Fruit fly (Drosophila melanogaster): ENCODE data around the gene CG7568.
A peak's percentile ranks its signal among the peaks of the same experiment; 100 is the strongest.

The CG7568 gene

DNA sequence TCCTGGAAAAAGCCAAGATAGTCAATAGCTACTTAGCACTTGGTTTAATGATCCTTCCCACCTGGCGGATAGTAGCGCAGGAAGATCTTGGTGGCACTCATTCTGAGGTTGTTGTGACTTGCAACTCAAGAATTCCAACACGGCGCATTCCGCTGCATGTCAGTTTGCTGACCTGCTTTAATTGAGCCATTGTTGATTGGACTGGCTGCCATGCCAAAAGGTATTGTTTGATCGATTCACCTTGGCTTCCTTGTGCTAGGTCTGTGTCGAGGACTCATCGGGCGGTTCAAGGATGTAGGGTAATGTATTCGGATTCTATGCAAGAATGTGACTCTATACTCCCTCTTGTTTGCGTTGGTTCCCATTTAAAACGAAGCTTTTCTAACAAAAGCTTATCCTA, at the start of gene CG7568:
Gene CG7568, minus strand, starts transcription at position 101 of the 400 bp plus-strand sequence.
- TF ChIP-seq psq (optimal IDR thresholded peaks at IDR 0.05) = no peak
- no peak for TF ChIP-seq EcR (GFP tag; optimal IDR thresholded peaks at IDR 0.05)
- TF ChIP-seq CG8478 (optimal IDR thresholded peaks at IDR 0.05) = no peak
- no peak for TF ChIP-seq pan (optimal IDR thresholded peaks at IDR 0.05)
- TF ChIP-seq Dll (optimal IDR thresholded peaks at IDR 0.05) = no peak
- no peak for TF ChIP-seq usp (GFP tag; optimal IDR thresholded peaks at IDR 0.05)

DNA sequence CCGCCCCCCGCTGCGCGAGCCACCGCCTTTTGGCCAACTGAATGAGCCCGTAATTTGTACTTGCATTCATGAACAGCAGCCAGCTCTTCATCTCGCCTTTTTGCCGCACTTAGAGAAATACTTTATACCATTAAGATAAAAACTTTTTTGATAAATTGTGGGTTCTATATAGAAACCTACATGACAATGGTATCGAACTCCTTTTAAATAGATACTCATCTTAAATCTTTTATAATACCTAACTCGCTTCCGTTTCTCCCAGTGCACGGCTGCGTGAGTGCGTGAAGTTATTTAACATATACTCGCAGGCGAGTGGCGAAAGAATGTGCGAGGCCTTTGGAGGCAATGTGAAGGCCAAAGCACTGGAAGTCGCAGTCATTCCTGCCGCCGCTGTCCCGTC, 25.2 kb upstream of the CG7568 start:
- TF ChIP-seq Dll (optimal IDR thresholded peaks at IDR 0.05) (no peak), CG8478 (optimal IDR thresholded peaks at IDR 0.05) (no peak), EcR (GFP tag; optimal IDR thresholded peaks at IDR 0.05) (no peak), psq (optimal IDR thresholded peaks at IDR 0.05) (no peak), usp (GFP tag; optimal IDR thresholded peaks at IDR 0.05) (no peak), pan (optimal IDR thresholded peaks at IDR 0.05) (no peak)

DNA sequence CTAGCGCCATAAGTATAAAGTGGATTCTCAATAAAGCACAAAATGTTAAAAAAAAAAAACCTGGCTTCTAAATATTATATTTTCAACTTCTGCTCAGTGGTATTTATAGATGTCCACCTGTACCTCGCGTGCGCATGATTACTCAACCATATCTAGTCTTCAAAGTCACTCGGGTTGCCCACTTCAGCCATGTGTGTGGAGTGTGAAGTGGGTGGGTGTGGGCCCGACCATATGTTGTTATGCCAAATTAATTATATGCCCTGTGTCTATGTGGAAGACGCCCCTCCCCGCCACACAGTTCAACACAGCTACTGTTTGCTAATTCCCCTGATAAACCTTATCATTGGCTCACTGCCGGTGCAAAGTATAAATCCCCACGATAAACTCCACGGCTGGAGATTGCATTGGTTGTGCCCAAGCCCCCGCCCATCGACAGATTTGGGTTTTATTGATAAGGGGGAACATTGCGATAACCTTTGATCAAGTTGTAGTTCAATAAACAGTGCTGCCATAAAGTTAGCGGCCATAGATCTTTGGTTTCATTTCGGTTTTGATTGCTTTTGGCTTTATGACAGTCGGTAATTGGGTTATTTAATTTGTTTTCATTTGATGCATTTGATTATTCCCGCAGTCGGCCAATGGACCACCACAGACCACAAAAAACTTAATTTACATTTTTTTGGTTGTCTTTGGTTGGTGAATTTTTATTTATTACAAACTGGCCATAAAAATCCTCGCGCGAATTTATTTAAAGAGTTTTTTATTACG, 20.2 kb upstream of the CG7568 start:
- TF ChIP-seq CG8478 (optimal IDR thresholded peaks at IDR 0.05) = no peak
- TF ChIP-seq usp (GFP tag; optimal IDR thresholded peaks at IDR 0.05) = no peak
- no peak for TF ChIP-seq psq (optimal IDR thresholded peaks at IDR 0.05)
- TF ChIP-seq pan (optimal IDR thresholded peaks at IDR 0.05) = no peak
- no peak for TF ChIP-seq Dll (optimal IDR thresholded peaks at IDR 0.05)
- TF ChIP-seq EcR (GFP tag; optimal IDR thresholded peaks at IDR 0.05) = no peak

DNA sequence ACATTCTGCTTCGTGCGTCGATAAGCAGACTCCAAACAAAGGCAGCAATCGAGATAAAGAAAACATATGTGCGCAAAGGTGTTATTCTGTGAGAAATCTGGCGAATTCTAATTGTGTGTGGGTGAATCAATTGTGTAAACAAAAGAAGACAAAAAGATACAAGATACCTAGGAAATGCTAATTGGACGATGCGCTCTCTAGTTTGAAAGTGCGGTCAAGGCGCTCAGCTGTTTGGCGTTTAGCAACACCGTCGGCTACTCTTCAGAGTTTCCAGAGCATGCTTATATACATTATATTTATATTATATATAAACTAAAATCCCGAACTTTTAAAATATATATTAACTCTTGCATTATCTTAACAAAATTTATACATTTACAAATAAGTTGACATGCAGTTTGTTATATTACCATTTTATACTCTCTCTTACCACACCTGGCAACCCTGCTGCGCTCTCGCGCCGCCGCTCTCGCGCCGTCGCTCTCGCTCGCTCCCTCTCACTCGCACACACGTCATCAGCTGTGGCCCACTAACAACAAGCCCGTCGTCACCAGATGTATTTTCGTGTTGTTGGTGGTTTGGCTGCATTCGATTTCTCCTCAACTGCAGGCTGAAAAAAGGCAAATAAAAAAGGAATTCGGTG, 18.0 kb upstream of the CG7568 start, which contains the start of gene CG1907:
Gene CG1907, plus strand, starts transcription at position 551 of the 643 bp plus-strand sequence.
- no peak for TF ChIP-seq CG8478 (optimal IDR thresholded peaks at IDR 0.05)
- no peak for TF ChIP-seq EcR (GFP tag; optimal IDR thresholded peaks at IDR 0.05)
- TF ChIP-seq pan (optimal IDR thresholded peaks at IDR 0.05) = no peak
- peak; percentile 90 for TF ChIP-seq Dll (optimal IDR thresholded peaks at IDR 0.05)
- TF ChIP-seq usp (GFP tag; optimal IDR thresholded peaks at IDR 0.05) = no peak
- no peak for TF ChIP-seq psq (optimal IDR thresholded peaks at IDR 0.05)

DNA sequence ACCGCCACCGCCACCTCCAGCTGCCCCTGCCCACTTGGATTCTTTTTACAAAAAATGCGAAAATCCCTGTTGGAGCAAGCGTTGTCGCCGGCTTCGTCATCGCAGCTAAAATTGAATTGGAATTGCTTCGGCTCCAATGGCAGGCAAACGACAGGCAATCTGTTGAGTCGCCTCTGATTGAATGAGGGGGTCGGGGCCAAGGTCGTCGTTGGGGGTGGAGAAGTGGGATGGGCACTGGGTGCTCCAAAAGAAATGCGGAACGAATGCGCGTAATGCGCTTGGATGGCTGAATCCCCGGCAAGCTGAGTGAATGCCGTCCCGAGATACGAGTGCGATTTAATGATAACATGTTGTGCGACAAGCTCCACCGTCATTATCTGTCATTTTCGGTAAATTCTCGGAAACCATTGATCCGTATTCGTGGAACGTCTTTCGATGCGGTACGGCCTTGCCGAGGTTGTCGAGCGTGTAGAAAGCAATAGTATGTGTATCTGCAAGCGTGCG, 17.1 kb upstream of the CG7568 start:
- TF ChIP-seq Dll (optimal IDR thresholded peaks at IDR 0.05) = no peak
- no peak for TF ChIP-seq CG8478 (optimal IDR thresholded peaks at IDR 0.05)
- no peak for TF ChIP-seq pan (optimal IDR thresholded peaks at IDR 0.05)
- TF ChIP-seq EcR (GFP tag; optimal IDR thresholded peaks at IDR 0.05) = no peak
- no peak for TF ChIP-seq psq (optimal IDR thresholded peaks at IDR 0.05)
- TF ChIP-seq usp (GFP tag; optimal IDR thresholded peaks at IDR 0.05) = no peak

DNA sequence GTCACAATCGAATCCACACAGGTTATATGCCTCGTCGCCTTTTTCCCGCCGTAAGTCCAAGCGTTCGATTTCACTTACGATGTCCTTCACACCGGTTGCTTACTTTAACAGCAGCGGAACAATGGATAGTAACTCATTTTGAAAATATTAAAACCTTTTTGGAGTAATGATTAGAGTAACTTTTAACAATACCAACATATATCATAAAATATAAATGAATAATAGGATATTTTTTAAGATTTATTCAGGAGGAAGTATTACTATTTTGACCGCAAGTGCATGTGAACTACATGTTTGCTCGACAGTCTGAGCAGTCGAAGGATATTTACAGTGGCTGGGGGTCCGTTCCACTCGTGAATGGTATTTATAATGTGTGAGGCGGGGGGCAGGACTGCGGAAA, 16.5 kb upstream of the CG7568 start:
- TF ChIP-seq psq (optimal IDR thresholded peaks at IDR 0.05) (no peak), EcR (GFP tag; optimal IDR thresholded peaks at IDR 0.05) (no peak), usp (GFP tag; optimal IDR thresholded peaks at IDR 0.05) (no peak), CG8478 (optimal IDR thresholded peaks at IDR 0.05) (no peak), pan (optimal IDR thresholded peaks at IDR 0.05) (no peak), Dll (optimal IDR thresholded peaks at IDR 0.05) (no peak)

DNA sequence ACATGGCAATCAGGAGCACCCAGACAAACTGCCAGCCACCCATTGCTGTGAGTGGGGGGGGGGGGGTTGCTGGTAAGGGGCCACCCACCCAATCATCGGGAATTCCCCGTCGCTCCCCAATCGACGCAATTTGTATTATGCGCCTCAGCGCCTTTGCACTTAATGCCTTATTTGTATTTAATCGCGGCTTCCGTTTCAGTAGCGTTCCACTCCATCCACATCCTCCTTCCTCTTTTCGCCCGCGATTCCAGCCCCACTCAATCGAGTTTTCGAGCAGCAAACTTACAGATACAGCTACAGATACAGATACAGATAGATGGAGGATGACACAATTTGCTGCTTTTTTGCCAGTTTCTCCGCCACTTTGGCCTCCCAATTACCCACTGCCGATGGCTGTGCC, 10.3 kb upstream of the CG7568 start:
- TF ChIP-seq psq (optimal IDR thresholded peaks at IDR 0.05) (no peak), Dll (optimal IDR thresholded peaks at IDR 0.05) (no peak), pan (optimal IDR thresholded peaks at IDR 0.05) (no peak), CG8478 (optimal IDR thresholded peaks at IDR 0.05) (no peak), EcR (GFP tag; optimal IDR thresholded peaks at IDR 0.05) (no peak), usp (GFP tag; optimal IDR thresholded peaks at IDR 0.05) (no peak)

DNA sequence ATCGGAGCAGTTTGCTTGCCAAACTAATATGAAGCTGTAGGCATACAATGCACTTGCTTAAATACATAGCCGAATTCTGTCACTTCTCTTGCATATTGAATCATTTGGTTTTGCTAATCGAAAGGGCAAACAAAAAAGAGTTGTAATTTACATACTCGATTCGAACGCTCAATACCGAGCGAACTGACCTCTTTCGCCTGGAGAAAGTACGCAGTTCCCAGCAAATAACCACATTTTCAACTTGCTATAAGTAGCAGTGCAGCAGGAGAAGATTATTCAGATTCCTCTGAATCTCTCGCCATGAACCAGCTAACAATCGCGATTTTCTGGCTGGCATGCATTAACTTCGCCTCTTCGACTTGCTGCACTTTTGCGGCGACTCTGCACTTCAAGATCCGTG, 7.5 kb upstream of the CG7568 start, which contains the start of gene Diedel2:
Gene Diedel2, plus strand, starts transcription at position 301 of the 400 bp plus-strand sequence.
- TF ChIP-seq Dll (optimal IDR thresholded peaks at IDR 0.05) (no peak), CG8478 (optimal IDR thresholded peaks at IDR 0.05) (no peak), pan (optimal IDR thresholded peaks at IDR 0.05) (no peak), EcR (GFP tag; optimal IDR thresholded peaks at IDR 0.05) (no peak), usp (GFP tag; optimal IDR thresholded peaks at IDR 0.05) (no peak), psq (optimal IDR thresholded peaks at IDR 0.05) (no peak)

DNA sequence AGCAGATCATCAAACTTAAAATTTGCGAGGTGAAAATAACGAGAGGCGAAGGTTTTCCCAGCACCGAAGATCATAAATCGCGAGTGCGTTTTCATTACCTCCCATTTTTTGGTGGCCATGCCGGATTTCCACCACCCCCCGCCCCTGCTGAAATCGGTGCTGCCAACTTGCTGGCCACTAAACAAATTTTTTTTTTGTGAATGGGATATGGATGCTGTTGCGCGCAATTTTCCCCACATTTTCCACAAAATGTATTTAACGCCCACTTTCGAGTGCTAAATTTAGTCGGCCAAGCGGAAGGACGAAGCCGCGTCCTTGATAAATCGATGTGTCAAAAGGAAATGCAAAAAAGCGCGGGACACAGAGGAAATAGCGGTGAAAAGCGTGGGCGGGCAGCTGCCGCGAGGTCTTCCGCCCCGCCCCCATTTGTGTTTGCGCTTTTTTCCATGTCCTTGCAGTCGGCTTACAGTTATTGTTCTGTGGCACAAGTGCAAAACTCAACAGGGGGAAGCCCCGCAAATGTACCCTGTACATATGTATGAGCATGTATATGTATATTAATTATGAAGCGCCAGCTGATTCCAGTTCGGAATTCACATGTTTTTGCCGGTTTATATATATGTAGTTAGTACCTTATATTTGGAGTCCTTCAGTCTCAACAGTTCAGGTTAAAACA, 8.4 kb downstream of the CG7568 start:
- TF ChIP-seq Dll (optimal IDR thresholded peaks at IDR 0.05) = no peak
- TF ChIP-seq pan (optimal IDR thresholded peaks at IDR 0.05) = no peak
- no peak for TF ChIP-seq EcR (GFP tag; optimal IDR thresholded peaks at IDR 0.05)
- TF ChIP-seq psq (optimal IDR thresholded peaks at IDR 0.05) = no peak
- TF ChIP-seq usp (GFP tag; optimal IDR thresholded peaks at IDR 0.05) = no peak
- TF ChIP-seq CG8478 (optimal IDR thresholded peaks at IDR 0.05) = no peak

DNA sequence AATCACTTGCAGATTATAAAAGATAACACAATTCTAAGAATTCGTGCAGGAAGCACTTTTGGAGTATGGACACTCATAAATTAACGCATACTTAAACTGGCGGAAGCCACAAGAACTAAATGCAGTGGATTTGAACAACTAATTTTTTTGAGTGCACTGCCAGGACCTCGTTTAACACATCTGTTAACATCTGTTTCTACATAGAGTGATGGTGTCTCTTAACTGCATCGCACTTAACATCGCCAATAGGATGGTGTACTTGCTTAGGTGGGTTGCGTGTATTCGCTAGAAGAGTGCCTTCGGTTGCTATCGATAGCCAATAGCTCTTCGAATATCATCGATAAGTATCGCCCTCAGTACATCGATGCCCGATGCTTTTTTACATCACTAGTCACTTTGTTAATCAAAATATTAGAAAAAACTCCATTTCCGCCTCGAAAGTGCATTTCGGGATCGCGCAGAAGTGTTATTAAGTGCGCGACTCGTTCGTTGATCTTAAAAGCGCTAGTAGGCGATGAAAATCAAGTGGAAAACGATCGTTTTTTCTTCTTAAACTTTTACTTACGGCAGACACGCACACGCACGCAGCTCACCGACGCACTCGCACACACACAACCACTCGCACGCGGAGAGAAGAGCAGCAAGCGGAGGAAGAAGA, 9.1 kb downstream of the CG7568 start, which contains the start of gene alph:
Gene alph, plus strand, starts transcription at position 351 of the 658 bp plus-strand sequence.
- TF ChIP-seq pan (optimal IDR thresholded peaks at IDR 0.05) (no peak), EcR (GFP tag; optimal IDR thresholded peaks at IDR 0.05) (no peak), CG8478 (optimal IDR thresholded peaks at IDR 0.05) (no peak)

DNA sequence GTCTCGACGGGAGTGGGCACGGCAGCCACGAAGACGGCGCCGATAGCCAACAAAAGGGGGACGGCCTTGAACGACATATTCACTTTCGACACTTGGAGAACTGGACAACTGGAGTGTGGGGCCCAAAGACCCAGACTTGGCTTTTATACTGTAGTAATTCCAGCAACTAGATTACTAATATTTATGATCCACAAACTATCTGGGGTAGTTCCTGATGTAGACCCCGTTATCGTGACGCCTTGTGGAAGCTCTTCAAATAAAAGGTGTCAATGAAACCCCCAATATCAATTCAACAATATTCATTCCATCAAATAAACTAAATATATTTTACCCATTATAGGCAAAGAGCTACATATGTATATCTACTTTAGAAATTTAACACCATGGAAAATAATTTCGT, 9.9 kb downstream of the CG7568 start, which contains the start of gene CG31041:
Gene CG31041, minus strand, starts transcription at position 101 of the 400 bp plus-strand sequence.
- no peak for TF ChIP-seq Dll (optimal IDR thresholded peaks at IDR 0.05)
- no peak for TF ChIP-seq EcR (GFP tag; optimal IDR thresholded peaks at IDR 0.05)
- no peak for TF ChIP-seq usp (GFP tag; optimal IDR thresholded peaks at IDR 0.05)
- no peak for TF ChIP-seq pan (optimal IDR thresholded peaks at IDR 0.05)
- TF ChIP-seq psq (optimal IDR thresholded peaks at IDR 0.05) = no peak
- TF ChIP-seq CG8478 (optimal IDR thresholded peaks at IDR 0.05) = no peak

All from whole organism.